Worm (Caenorhabditis elegans) whole organism, L2 larva: Measurements from ENCODE around the gene srab-17.

Experiments used
- fos-1 ChIP-seq: fragments of 150-350 bp; optimal IDR thresholded peaks from 2 replicates; lab custom pipeline; 2014; ENCODE audit warnings: missing biosample characterization, missing genetic modification characterization
- mbf-1 ChIP-seq: sonication (generic microtip); optimal IDR thresholded peaks from 2 replicates; lab custom pipeline; 2017; ENCODE audit warnings: missing biosample characterization, missing genetic modification characterization
- nhr-77 ChIP-seq: fragments of 150-350 bp; optimal IDR thresholded peaks from 2 replicates; lab custom pipeline; 2014; ENCODE audit warnings: missing biosample characterization, missing genetic modification characterization
- sma-9 ChIP-seq, 2 experiments: fragments of 150-350 bp in 1 of 2; sonication (generic microtip) in 1 of 2; optimal IDR thresholded peaks; 2 replicates each; lab custom pipeline; 2014 to 2016; ENCODE audit warnings: missing genetic modification characterization in 2 of 2, mild to moderate bottlenecking in 1 of 2, missing biosample characterization in 1 of 2, missing compliant biosample characterization in 1 of 2, missing genetic modification reagents in 1 of 2, moderate library complexity in 1 of 2

DNA sequence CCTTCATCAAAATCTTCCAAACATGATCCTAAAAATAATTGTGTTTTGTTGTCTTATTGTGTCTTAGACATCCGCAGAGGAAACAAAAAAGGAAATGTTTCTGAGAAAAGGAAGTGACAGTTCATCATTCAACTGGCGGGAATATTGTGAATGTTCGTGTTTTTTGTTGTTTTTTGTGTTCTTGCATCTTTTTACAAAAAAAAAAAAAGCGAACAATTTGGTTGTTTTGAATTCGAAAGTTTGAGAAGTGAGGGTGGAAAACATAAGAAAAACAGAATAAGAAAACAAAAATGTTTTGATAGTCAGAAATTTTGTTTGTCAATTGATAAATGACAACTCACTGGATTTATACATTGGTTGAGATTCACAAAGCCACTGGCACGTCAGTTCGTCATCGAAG lies 41.4 kb upstream of the srab-17 start:
- no peak for TF ChIP-seq nhr-77
- no peak for TF ChIP-seq mbf-1 (tag; lab: Kevin White, UChicago)
- TF ChIP-seq fos-1, result no peak
- TF ChIP-seq sma-9 (GFP tag; optimal IDR thresholded peaks at IDR 0.05; lab: Kevin White, UChicago), result no peak
- TF ChIP-seq sma-9 (tag; optimal IDR thresholded peaks at IDR 0.05; lab: Kevin White, UChicago), result no peak
